Fruit fly (Drosophila melanogaster) Kc167 (cell line): ENCODE measurements around the gene CG31975.

Source experiments
- Myc ChIP-seq: fragments of >200 bp; optimal IDR thresholded peaks from 2 replicates; lab custom pipeline; 2017; ENCODE audit warnings: missing external identifiers
- Sin3A ChIP-seq: fragments of >200 bp; optimal IDR thresholded peaks from 2 replicates; lab custom pipeline; 2018; ENCODE audit warnings: missing external identifiers
- h ChIP-seq: fragments of >200 bp; optimal IDR thresholded peaks from 3 replicates; lab custom pipeline; 2018; ENCODE audit warnings: missing external identifiers
- psq ChIP-seq: fragments of >200 bp; optimal IDR thresholded peaks from 2 replicates; lab custom pipeline; 2017; ENCODE audit warnings: missing external identifiers

dm6 chr2L:94639-95059 lies 46.1 kb downstream of the CG31975 start, which contains the start of gene Zir:
- TF ChIP-seq Myc (lab: Kevin White, UChicago) (no peak), h (lab: Kevin White, UChicago) (no peak), Sin3A (lab: Kevin White, UChicago) (no peak), psq (lab: Kevin White, UChicago) (no peak)
